Fruit fly (Drosophila melanogaster): ENCODE measurements around the gene Hmgcr.

dm6 chr3R:23725711-23726349 lies 7.3 kb upstream of the Hmgcr start:
- no peak for TF ChIP-seq insv (optimal IDR thresholded peaks at IDR 0.05)
- TF ChIP-seq Myc (optimal IDR thresholded peaks at IDR 0.05) = no peak
- no peak for TF ChIP-seq psq (optimal IDR thresholded peaks at IDR 0.05)
